Worm (Caenorhabditis elegans) whole organism, midembryonic: ENCODE results near the gene Y49E10.10.

Experiments
- T22C8.4 ChIP-seq: fragments of 200-800 bp; sonication (Bioruptor generic); IDR thresholded peaks from 2 replicates; pipeline ENCODE4 v1.3.6; 2022; ENCODE audit warnings: missing genetic modification characterization, missing compliant biosample characterization
- cog-1 ChIP-seq: sonication (generic microtip); optimal IDR thresholded peaks from 2 replicates; lab custom pipeline; 2016; ENCODE audit warnings: missing genetic modification characterization, missing compliant biosample characterization
- flt-1 ChIP-seq: fragments of 200-800 bp; sonication (Bioruptor generic); IDR thresholded peaks from 2 replicates; pipeline ENCODE4 v1.3.6; 2022; ENCODE audit warnings: missing genetic modification characterization, missing compliant biosample characterization
- klf-2 ChIP-seq: fragments of 200-800 bp; sonication (Bioruptor generic); conservative IDR thresholded peaks from 2 replicates; pipeline ENCODE4 v1.3.6; 2022; ENCODE audit warnings: missing genetic modification reagents, missing genetic modification characterization, missing compliant biosample characterization
- med-1 ChIP-seq: sonication (generic microtip); optimal IDR thresholded peaks from 2 replicates; lab custom pipeline; 2017; ENCODE audit warnings: missing genetic modification characterization, mild to moderate bottlenecking, missing compliant biosample characterization, antibody characterized with exemption, missing genetic modification reagents; ENCODE audit not compliant: insufficient read depth
- ref-1 ChIP-seq: fragments of 200-800 bp; sonication (Bioruptor generic); conservative IDR thresholded peaks from 2 replicates; pipeline ENCODE4 v1.3.6; 2022; ENCODE audit warnings: missing genetic modification reagents, missing genetic modification characterization, missing compliant biosample characterization
- tab-1 ChIP-seq: fragments of 200-800 bp; sonication (Bioruptor generic); IDR thresholded peaks from 2 replicates; pipeline ENCODE4 v1.3.6; 2022; ENCODE audit warnings: missing genetic modification characterization, missing compliant biosample characterization
- ztf-23 ChIP-seq: fragments of 200-800 bp; sonication (Bioruptor generic); IDR thresholded peaks from 2 replicates; pipeline ENCODE4 v1.3.6; 2022; ENCODE audit warnings: missing genetic modification reagents, missing genetic modification characterization, missing compliant biosample characterization
- ztf-29 ChIP-seq: fragments of 200-800 bp; sonication (Bioruptor generic); IDR thresholded peaks from 2 replicates; pipeline ENCODE4 v1.3.6; 2022; ENCODE audit warnings: missing genetic modification reagents, missing genetic modification characterization, missing compliant biosample characterization

Gene Y49E10.10

ce11 chrIII:12395085-12395484, at the start of gene Y49E10.10:
Gene Y49E10.10, plus strand, starts transcription at chrIII:12395465.
- TF ChIP-seq klf-2 (GFP tag; lab: Robert Waterston, UW) (no peak), T22C8.4 (GFP tag; lab: Robert Waterston, UW) (peak; percentile 84)

ce11 chrIII:12349027-12349426, 46.2 kb upstream of the Y49E10.10 start:
- no peak for TF ChIP-seq flt-1 (GFP tag; lab: Robert Waterston, UW)
- no peak for TF ChIP-seq tab-1 (GFP tag; lab: Robert Waterston, UW)
- TF ChIP-seq klf-2 (GFP tag; lab: Robert Waterston, UW) = no peak
- no peak for TF ChIP-seq T22C8.4 (GFP tag; lab: Robert Waterston, UW)
- TF ChIP-seq cog-1 (tag; lab: Kevin White, UChicago) = no peak

- TF ChIP-seq ref-1 (GFP tag; lab: Robert Waterston, UW) = no peak
- no peak for TF ChIP-seq med-1 (GFP tag; lab: Kevin White, UChicago)
- peak; percentile 76; the same call in 1 of the 2 replicates for TF ChIP-seq flt-1 (GFP tag; lab: Robert Waterston, UW)
- no peak for TF ChIP-seq T22C8.4 (GFP tag; lab: Robert Waterston, UW)
- peak; percentile 54 for TF ChIP-seq cog-1 (tag; lab: Kevin White, UChicago)
- peak; percentile 69; the same call in 1 of the 2 replicates for TF ChIP-seq ztf-23 (GFP tag; lab: Robert Waterston, UW)
- TF ChIP-seq klf-2 (GFP tag; lab: Robert Waterston, UW) = 0 out of 2 replicates have a peak, but pooled peaks have one; percentile 55
- TF ChIP-seq ztf-29 = no peak
- no peak for TF ChIP-seq tab-1 (GFP tag; lab: Robert Waterston, UW)
Observed at ce11 chrIII:12351301-12351700, 44.0 kb upstream of the Y49E10.10 start, which contains the start of the genes pph-4.1 and Y75B8A.31. Gene pph-4.1, minus strand, starts transcription at chrIII:12351336. Gene Y75B8A.31, plus strand, starts transcription at chrIII:12351642.

ce11 chrIII:12356588-12356987, 38.7 kb upstream of the Y49E10.10 start:
- TF ChIP-seq T22C8.4 (GFP tag; lab: Robert Waterston, UW) (no peak), tab-1 (GFP tag; lab: Robert Waterston, UW) (no peak), flt-1 (GFP tag; lab: Robert Waterston, UW) (no peak), med-1 (GFP tag; lab: Kevin White, UChicago) (no peak), klf-2 (GFP tag; lab: Robert Waterston, UW) (no peak), ztf-23 (GFP tag; lab: Robert Waterston, UW) (no peak), cog-1 (tag; lab: Kevin White, UChicago) (no peak), ref-1 (GFP tag; lab: Robert Waterston, UW) (no peak), ztf-29 (no peak)

- TF ChIP-seq ztf-23 (GFP tag; lab: Robert Waterston, UW) = no peak
- TF ChIP-seq cog-1 (tag; lab: Kevin White, UChicago) = no peak
- no peak for TF ChIP-seq ztf-29
- no peak for TF ChIP-seq med-1 (GFP tag; lab: Kevin White, UChicago)
- TF ChIP-seq tab-1 (GFP tag; lab: Robert Waterston, UW) = no peak
- TF ChIP-seq klf-2 (GFP tag; lab: Robert Waterston, UW) = no peak
- TF ChIP-seq T22C8.4 (GFP tag; lab: Robert Waterston, UW) = no peak
- no peak for TF ChIP-seq ref-1 (GFP tag; lab: Robert Waterston, UW)
- no peak for TF ChIP-seq flt-1 (GFP tag; lab: Robert Waterston, UW)
Observed at ce11 chrIII:12358461-12358860, 36.8 kb upstream of the Y49E10.10 start, which contains the start of gene Y75B8A.32. Gene Y75B8A.32, minus strand, starts transcription at chrIII:12358561.

ce11 chrIII:12359265-12359664, 36.0 kb upstream of the Y49E10.10 start, which contains the start of gene Y75B8A.34:
Gene Y75B8A.34, plus strand, starts transcription at chrIII:12359565.
- TF ChIP-seq ref-1 (GFP tag; lab: Robert Waterston, UW) (no peak), T22C8.4 (GFP tag; lab: Robert Waterston, UW) (no peak), ztf-23 (GFP tag; lab: Robert Waterston, UW) (no peak), tab-1 (GFP tag; lab: Robert Waterston, UW) (no peak), flt-1 (GFP tag; lab: Robert Waterston, UW) (no peak), med-1 (GFP tag; lab: Kevin White, UChicago) (no peak), klf-2 (GFP tag; lab: Robert Waterston, UW) (no peak), ztf-29 (no peak), cog-1 (tag; lab: Kevin White, UChicago) (no peak)

- TF ChIP-seq klf-2 (GFP tag; lab: Robert Waterston, UW) = no peak
- TF ChIP-seq flt-1 (GFP tag; lab: Robert Waterston, UW) = peak; percentile 66; the same call in 1 of the 2 replicates
Observed at ce11 chrIII:12366989-12367557, 28.2 kb upstream of the Y49E10.10 start, which contains the start of gene Y75B8A.33. Gene Y75B8A.33, minus strand, starts transcription at chrIII:12367373.

ce11 chrIII:12367891-12368290, 27.4 kb upstream of the Y49E10.10 start:
- TF ChIP-seq tab-1 (GFP tag; lab: Robert Waterston, UW) (no peak), T22C8.4 (GFP tag; lab: Robert Waterston, UW) (peak; percentile 6; the same call in 1 of the 2 replicates), ztf-23 (GFP tag; lab: Robert Waterston, UW) (no peak), med-1 (GFP tag; lab: Kevin White, UChicago) (no peak), ref-1 (GFP tag; lab: Robert Waterston, UW) (no peak), cog-1 (tag; lab: Kevin White, UChicago) (no peak), klf-2 (GFP tag; lab: Robert Waterston, UW) (0 out of 2 replicates have a peak, but pooled peaks have one; percentile 15), ztf-29 (no peak), flt-1 (GFP tag; lab: Robert Waterston, UW) (no peak)
